Worm (Caenorhabditis elegans) whole organism, L4/young adult: ENCODE results near the gene C34F6.12.

Experiments
- W03F9.2 ChIP-seq: fragments of 150-350 bp; optimal IDR thresholded peaks from 2 replicates; lab custom pipeline; 2014; ENCODE audit warnings: missing biosample characterization, missing genetic modification characterization
- him-1 ChIP-seq: sonication (generic microtip); optimal IDR thresholded peaks from 2 replicates; lab custom pipeline; 2016; ENCODE audit warnings: missing genotype, missing genetic modification reagents, missing genetic modification characterization, missing compliant biosample characterization

DNA sequence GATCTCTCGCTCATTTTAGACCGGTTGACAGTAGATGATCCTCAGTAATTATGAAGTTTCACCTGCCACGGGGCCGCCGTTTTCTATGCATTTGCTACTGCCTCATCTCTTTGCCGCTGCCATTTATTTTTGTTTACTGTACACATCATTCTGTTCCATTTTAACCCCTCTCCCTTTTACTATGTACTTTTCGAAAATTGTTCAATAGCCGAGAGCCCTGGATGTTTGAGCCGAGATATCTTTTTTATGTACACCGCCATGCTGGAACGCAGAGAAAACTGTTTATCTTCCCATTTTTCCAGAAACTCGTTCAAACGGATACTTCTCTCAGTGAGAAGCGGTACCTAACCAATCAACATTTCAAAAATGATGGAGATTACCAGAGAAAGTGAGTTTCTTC, 44.4 kb upstream of the C34F6.12 start, which contains the start of gene ifa-1:
- TF ChIP-seq him-1 (tag; lab: Kevin White, UChicago) (no peak), W03F9.2 (tag; lab: Kevin White, UChicago) (no peak)
